Fruit fly (Drosophila melanogaster): ENCODE results near the gene Pde1c.
A peak's percentile ranks its signal among the peaks of the same experiment; 100 is the strongest.

The Pde1c gene

DNA sequence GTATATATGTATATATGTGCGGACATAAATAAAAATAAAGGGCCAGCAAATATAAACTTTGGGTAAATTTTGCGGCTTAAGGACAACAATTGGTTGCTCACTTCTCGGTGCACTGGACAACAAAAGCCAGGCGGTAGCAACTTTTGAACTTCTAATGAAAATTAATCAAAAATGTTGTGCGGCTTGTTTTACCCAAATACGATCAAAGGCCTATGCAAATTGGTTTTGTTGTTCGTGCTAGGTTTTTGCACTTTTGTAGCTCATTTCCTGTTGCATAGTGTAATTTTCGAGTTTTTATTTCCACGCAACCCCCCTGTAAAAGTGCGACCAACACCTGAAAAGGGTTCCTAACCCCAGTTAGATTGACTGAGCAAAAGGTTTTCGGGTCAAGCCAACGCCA is 25.9 kb downstream of the Pde1c start (continued):
- TF ChIP-seq Oaz (GFP tag; IDR thresholded peaks at IDR 0.05) (no peak), CG7963 (GFP tag; IDR thresholded peaks at IDR 0.05; ENCODE audit: partially characterized antibody) (no peak), CG6272 (GFP tag; IDR thresholded peaks at IDR 0.05) (no peak), CG43689 (GFP tag; IDR thresholded peaks at IDR 0.05) (no peak), CG11247 (GFP tag; IDR thresholded peaks at IDR 0.05) (no peak), ham (GFP tag; IDR thresholded peaks at IDR 0.05) (no peak), pfk (GFP tag; optimal IDR thresholded peaks at IDR 0.05) (no peak), Hmr (GFP tag; optimal IDR thresholded peaks at IDR 0.05) (peak; percentile 43), sqz (GFP tag; optimal IDR thresholded peaks at IDR 0.05) (no peak), Usf (GFP tag; optimal IDR thresholded peaks at IDR 0.05) (no peak), Lim3 (GFP tag; IDR thresholded peaks at IDR 0.05) (no peak), CG4730 (GFP tag; IDR thresholded peaks at IDR 0.05) (no peak), CG10979 (tag; optimal IDR thresholded peaks at IDR 0.05) (no peak), gsb (GFP tag; IDR thresholded peaks at IDR 0.05) (no peak), CG18599 (GFP tag; optimal IDR thresholded peaks at IDR 0.05) (peak; percentile 80), CG14860 (GFP tag; IDR thresholded peaks at IDR 0.05; ENCODE audit: partially characterized antibody) (no peak), CG6813 (GFP tag; optimal IDR thresholded peaks at IDR 0.05) (no peak), Mes4 (GFP tag; optimal IDR thresholded peaks at IDR 0.05) (no peak), CG17829 (tag; optimal IDR thresholded peaks at IDR 0.05) (no peak), HLH3B (GFP tag; IDR thresholded peaks at IDR 0.05) (no peak), sc (optimal IDR thresholded peaks at IDR 0.05) (no peak), sc (GFP tag; optimal IDR thresholded peaks at IDR 0.05) (no peak), E2f1 (GFP tag; IDR thresholded peaks at IDR 0.05) (no peak), br (optimal IDR thresholded peaks at IDR 0.05) (no peak), Hmx (GFP tag; optimal IDR thresholded peaks at IDR 0.05) (no peak), nerfin-2 (GFP tag; IDR thresholded peaks at IDR 0.05; ENCODE audit: partially characterized antibody) (no peak), CG32767 (GFP tag; IDR thresholded peaks at IDR 0.05) (no peak), CG9817 (tag; optimal IDR thresholded peaks at IDR 0.05) (peak; percentile 11), lbe (GFP tag; optimal IDR thresholded peaks at IDR 0.05) (no peak), CG17612 (GFP tag; IDR thresholded peaks at IDR 0.05) (no peak), CG10209 (GFP tag; optimal IDR thresholded peaks at IDR 0.05) (no peak), CG12659 (GFP tag; optimal IDR thresholded peaks at IDR 0.05) (peak; percentile 3), so (GFP tag; IDR thresholded peaks at IDR 0.05) (no peak), CG13287 (GFP tag; IDR thresholded peaks at IDR 0.05; ENCODE audit: partially characterized antibody) (no peak), ranshi (GFP tag; IDR thresholded peaks at IDR 0.05) (peak; percentile 39; the same call in 1 of the 2 replicates), Fer1 (GFP tag; optimal IDR thresholded peaks at IDR 0.05) (peak; percentile 44), CG18476 (GFP tag; optimal IDR thresholded peaks at IDR 0.05) (no peak), p53 (GFP tag; optimal IDR thresholded peaks at IDR 0.05) (no peak), unc-4 (GFP tag; IDR thresholded peaks at IDR 0.05; ENCODE audit: partially characterized antibody) (no peak), ewg (GFP tag; optimal IDR thresholded peaks at IDR 0.05) (no peak), GATAe (GFP tag; conservative IDR thresholded peaks at IDR 0.05) (0 out of 2 replicates have a peak, but pooled peaks have one; percentile 29), CG2678 (tag; optimal IDR thresholded peaks at IDR 0.05) (peak; percentile 51), bsh (GFP tag; optimal IDR thresholded peaks at IDR 0.05) (no peak), CG3065 (GFP tag; optimal IDR thresholded peaks at IDR 0.05) (no peak), wor (GFP tag; IDR thresholded peaks at IDR 0.05) (no peak), rib (GFP tag; IDR thresholded peaks at IDR 0.05) (no peak), CG11398 (GFP tag; optimal IDR thresholded peaks at IDR 0.05) (no peak), CG8290 (GFP tag; optimal IDR thresholded peaks at IDR 0.05) (no peak), CG8290 (tag; optimal IDR thresholded peaks at IDR 0.05) (peak in 1 of 2 experiments; percentile 62), CG10267 (tag; optimal IDR thresholded peaks at IDR 0.05) (no peak), CG6654 (GFP tag; optimal IDR thresholded peaks at IDR 0.05) (no peak), Abd-B (GFP tag; optimal IDR thresholded peaks at IDR 0.05) (no peak)
